Worm (Caenorhabditis elegans) whole organism, midembryonic: ENCODE data around the gene ubq-2.

ENCODE experiments used
- T22C8.4 ChIP-seq: fragments of 200-800 bp; sonication (Bioruptor generic); IDR thresholded peaks from 2 replicates; pipeline ENCODE4 v1.3.6; 2022; ENCODE audit warnings: missing genetic modification characterization, missing compliant biosample characterization
- flt-1 ChIP-seq: fragments of 200-800 bp; sonication (Bioruptor generic); IDR thresholded peaks from 2 replicates; pipeline ENCODE4 v1.3.6; 2022; ENCODE audit warnings: missing genetic modification characterization, missing compliant biosample characterization
- klf-2 ChIP-seq: fragments of 200-800 bp; sonication (Bioruptor generic); conservative IDR thresholded peaks from 2 replicates; pipeline ENCODE4 v1.3.6; 2022; ENCODE audit warnings: missing genetic modification reagents, missing genetic modification characterization, missing compliant biosample characterization
- med-1 ChIP-seq: sonication (generic microtip); optimal IDR thresholded peaks from 2 replicates; lab custom pipeline; 2017; ENCODE audit warnings: missing genetic modification characterization, mild to moderate bottlenecking, missing compliant biosample characterization, antibody characterized with exemption, missing genetic modification reagents; ENCODE audit not compliant: insufficient read depth
- ref-1 ChIP-seq: fragments of 200-800 bp; sonication (Bioruptor generic); conservative IDR thresholded peaks from 2 replicates; pipeline ENCODE4 v1.3.6; 2022; ENCODE audit warnings: missing genetic modification reagents, missing genetic modification characterization, missing compliant biosample characterization
- tab-1 ChIP-seq: fragments of 200-800 bp; sonication (Bioruptor generic); IDR thresholded peaks from 2 replicates; pipeline ENCODE4 v1.3.6; 2022; ENCODE audit warnings: missing genetic modification characterization, missing compliant biosample characterization
- ztf-23 ChIP-seq: fragments of 200-800 bp; sonication (Bioruptor generic); IDR thresholded peaks from 2 replicates; pipeline ENCODE4 v1.3.6; 2022; ENCODE audit warnings: missing genetic modification reagents, missing genetic modification characterization, missing compliant biosample characterization
- ztf-29 ChIP-seq: fragments of 200-800 bp; sonication (Bioruptor generic); IDR thresholded peaks from 2 replicates; pipeline ENCODE4 v1.3.6; 2022; ENCODE audit warnings: missing genetic modification reagents, missing genetic modification characterization, missing compliant biosample characterization

ce11 chrIII:13000457-13000856 is 22.1 kb upstream of the ubq-2 start, which contains the start of gene ZK1010.8:
- TF ChIP-seq ztf-29 (GFP tag; lab: Robert Waterston, UW) (no peak), ref-1 (GFP tag; lab: Robert Waterston, UW) (no peak), T22C8.4 (GFP tag; lab: Robert Waterston, UW) (no peak), med-1 (no peak), ztf-23 (no peak), flt-1 (GFP tag; lab: Robert Waterston, UW) (no peak), tab-1 (GFP tag; lab: Robert Waterston, UW) (no peak), klf-2 (GFP tag; lab: Robert Waterston, UW) (no peak)
